Fruit fly (Drosophila melanogaster): ENCODE data around the gene IntS11.

DNA sequence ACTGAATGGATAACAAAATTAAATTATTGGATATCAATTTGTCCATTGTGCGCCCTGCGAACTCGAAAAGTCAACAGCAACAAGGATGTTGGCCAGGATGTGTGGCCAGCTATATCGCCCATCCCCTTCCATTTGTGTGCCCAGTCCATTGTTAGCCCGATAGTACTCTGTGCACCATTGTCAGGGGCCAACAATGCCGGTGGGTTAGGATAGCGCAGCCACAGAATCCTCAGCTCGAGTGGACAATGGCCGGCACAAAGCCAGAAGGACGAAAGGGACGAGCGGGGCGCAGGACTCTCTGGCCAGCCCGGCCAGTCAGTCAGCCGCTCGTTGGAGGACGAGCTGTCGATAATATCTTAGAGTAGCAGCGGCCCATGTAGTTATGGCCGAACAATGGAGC lies 47.3 kb upstream of the IntS11 start:
- TF ChIP-seq CG11247 (GFP tag; IDR thresholded peaks at IDR 0.05): no peak
- no peak for TF ChIP-seq CG9797 (GFP tag; optimal IDR thresholded peaks at IDR 0.05)
- no peak for TF ChIP-seq CG12769 (tag; optimal IDR thresholded peaks at IDR 0.05)
- no peak for TF ChIP-seq CG2199 (GFP tag; IDR thresholded peaks at IDR 0.05)
- TF ChIP-seq CG8478 (optimal IDR thresholded peaks at IDR 0.05): no peak
- TF ChIP-seq jing (GFP tag; optimal IDR thresholded peaks at IDR 0.05): no peak
- TF ChIP-seq Spps (tag; optimal IDR thresholded peaks at IDR 0.05): no peak
- no peak for TF ChIP-seq HLH3B (GFP tag; IDR thresholded peaks at IDR 0.05)
- no peak for TF ChIP-seq Hsf (GFP tag; optimal IDR thresholded peaks at IDR 0.05)
- TF ChIP-seq HmgD (GFP tag; optimal IDR thresholded peaks at IDR 0.05): no peak
- no peak for TF ChIP-seq Elba2 (GFP tag; optimal IDR thresholded peaks at IDR 0.05)
- no peak for TF ChIP-seq CG10431 (GFP tag; optimal IDR thresholded peaks at IDR 0.05)
- TF ChIP-seq mld (GFP tag; IDR thresholded peaks at IDR 0.05; ENCODE audit: partially characterized antibody): no peak
- no peak for TF ChIP-seq Fer1 (GFP tag; optimal IDR thresholded peaks at IDR 0.05)

Measured in whole organism, embryonic.